Fruit fly (Drosophila melanogaster) S2 (cell line): ENCODE measurements around the gene CG15286.

Source experiments
- CG8478 ChIP-seq: fragments of >200 bp; optimal IDR thresholded peaks from 2 replicates; lab custom pipeline; 2018
- CTCF ChIP-seq, 2 experiments: fragments of >200 bp; optimal IDR thresholded peaks; 2 replicates each; lab custom pipeline; 2018

- TF ChIP-seq CG8478 (lab: Kevin White, UChicago): no peak
- TF ChIP-seq CTCF (optimal IDR thresholded peaks at IDR 0.05; lab: Kevin White, UChicago): no peak
Observed at dm6 chr2L:14370777-14371096, 32.7 kb downstream of the CG15286 start.
